Fruit fly (Drosophila melanogaster) whole organism, embryonic: ENCODE results near the gene CG32772.
A peak's percentile ranks its signal among the peaks of the same experiment; 100 is the strongest.

Source experiments
- Aef1 ChIP-seq: fragments of 200-800 bp; sonication (Bioruptor generic); IDR thresholded peaks from 3 replicates; pipeline ENCODE4 v1.3.6; 2022; ENCODE audit warnings: missing biosample characterization, missing genetic modification characterization
- Awh ChIP-seq: fragments of 200-800 bp; sonication (Bioruptor generic); IDR thresholded peaks from 2 replicates; pipeline ENCODE4, ENCODE4 v1.3.6; 2022; ENCODE audit warnings: missing biosample characterization, missing genetic modification characterization
- CG10462 ChIP-seq: fragments of 200-800 bp; sonication (Bioruptor generic); optimal IDR thresholded peaks from 2 replicates; lab custom pipeline; 2016; ENCODE audit warnings: missing biosample characterization, missing genetic modification characterization
- CG10979 ChIP-seq: fragments of 200-800 bp; sonication (Bioruptor generic); optimal IDR thresholded peaks from 2 replicates; lab custom pipeline; 2018; ENCODE audit warnings: missing biosample characterization, mild to moderate bottlenecking, missing genetic modification characterization, moderate library complexity
- CG11398 ChIP-seq: fragments of 200-800 bp; sonication (Bioruptor generic); optimal IDR thresholded peaks from 2 replicates; lab custom pipeline; 2016; ENCODE audit warnings: missing biosample characterization, missing genetic modification characterization
- CG14860 ChIP-seq: fragments of 200-800 bp; sonication (Bioruptor generic); IDR thresholded peaks from 3 replicates; pipeline ENCODE4 v1.3.6; 2022; ENCODE audit warnings: missing biosample characterization, missing genetic modification characterization; ENCODE audit not compliant: partially characterized antibody
- CG15011 ChIP-seq: fragments of 200-800 bp; sonication (Bioruptor generic); optimal IDR thresholded peaks from 3 replicates; lab custom pipeline; 2018; ENCODE audit warnings: missing biosample characterization, mild to moderate bottlenecking, missing genetic modification characterization
- CG17359 ChIP-seq: fragments of 200-800 bp; sonication (Bioruptor generic); optimal IDR thresholded peaks from 3 replicates; lab custom pipeline; 2018; ENCODE audit warnings: missing biosample characterization, mild to moderate bottlenecking, missing genetic modification characterization, moderate library complexity
- CG17829 ChIP-seq: fragments of 200-800 bp; optimal IDR thresholded peaks from 2 replicates; lab custom pipeline; 2019; ENCODE audit warnings: missing biosample characterization, mild to moderate bottlenecking, missing genetic modification characterization, moderate library complexity
- CG18599 ChIP-seq: fragments of 200-800 bp; sonication (Bioruptor generic); optimal IDR thresholded peaks from 3 replicates; lab custom pipeline; 2017; ENCODE audit warnings: missing biosample characterization, missing genetic modification characterization, mild to moderate bottlenecking, moderate library complexity, missing genetic modification reagents
- CG2116 ChIP-seq: fragments of 200-800 bp; sonication (Bioruptor generic); optimal IDR thresholded peaks from 3 replicates; lab custom pipeline; 2018; ENCODE audit warnings: missing biosample characterization, mild to moderate bottlenecking, missing genetic modification characterization
- CG2202 ChIP-seq: fragments of 200-800 bp; sonication (Bioruptor generic); optimal IDR thresholded peaks from 2 replicates; lab custom pipeline; 2018; ENCODE audit warnings: missing biosample characterization, mild to moderate bottlenecking, missing genetic modification characterization
- CG3995 ChIP-seq: fragments of 200-800 bp; sonication (Bioruptor generic); optimal IDR thresholded peaks from 3 replicates; lab custom pipeline; 2016; ENCODE audit warnings: missing biosample characterization, missing genetic modification characterization
- CG43689 ChIP-seq: fragments of 200-800 bp; sonication (Bioruptor generic); IDR thresholded peaks from 2 replicates; pipeline ENCODE4 v1.3.6; 2022; ENCODE audit warnings: missing biosample characterization, missing genetic modification characterization
- CG6175 ChIP-seq: fragments of 200-800 bp; sonication (Bioruptor generic); IDR thresholded peaks from 3 replicates; pipeline ENCODE4 v1.3.6; 2022; ENCODE audit warnings: missing biosample characterization, missing genetic modification characterization
- CG6854 ChIP-seq: fragments of 200-800 bp; sonication (Bioruptor generic); optimal IDR thresholded peaks from 3 replicates; lab custom pipeline; 2017; ENCODE audit warnings: missing biosample characterization, mild to moderate bottlenecking, missing genetic modification characterization
- CG8290 ChIP-seq, 3 experiments: fragments of 200-800 bp; sonication (Bioruptor generic); optimal IDR thresholded peaks; 2 replicates each; lab custom pipeline; 2016 to 2019; ENCODE audit warnings: missing biosample characterization in 3 of 3, missing genetic modification characterization in 3 of 3, mild to moderate bottlenecking in 2 of 3, moderate library complexity in 1 of 3
- Chrac-16 ChIP-seq: fragments of 200-800 bp; sonication (Bioruptor generic); optimal IDR thresholded peaks from 3 replicates; lab custom pipeline; 2016; ENCODE audit warnings: missing biosample characterization, missing genetic modification characterization
- Doc2 ChIP-seq: fragments of 200-800 bp; sonication (Bioruptor generic); IDR thresholded peaks from 2 replicates; pipeline ENCODE4 v1.3.6; 2022; ENCODE audit warnings: missing biosample characterization, missing genetic modification characterization
- Ets97D ChIP-seq: fragments of 200-800 bp; sonication (Bioruptor generic); optimal IDR thresholded peaks from 3 replicates; lab custom pipeline; 2016; ENCODE audit warnings: missing biosample characterization, missing genetic modification characterization
- Hmr ChIP-seq: fragments of 200-800 bp; sonication (Bioruptor generic); optimal IDR thresholded peaks from 3 replicates; lab custom pipeline; 2017; ENCODE audit warnings: mild to moderate bottlenecking, missing biosample characterization, missing genetic modification reagents, missing genetic modification characterization
- Med ChIP-seq: fragments of 200-800 bp; sonication (Bioruptor generic); peaks from one replicate; lab custom pipeline; 2016; ENCODE audit warnings: missing biosample characterization, missing genetic modification characterization, mild to moderate bottlenecking, inconsistent platforms, moderate library complexity
- Nf-YB ChIP-seq: fragments of 200-800 bp; sonication (Bioruptor generic); optimal IDR thresholded peaks from 3 replicates; lab custom pipeline; 2019; ENCODE audit warnings: missing biosample characterization, mild to moderate bottlenecking, missing genetic modification characterization, moderate library complexity
- Optix ChIP-seq: fragments of 200-800 bp; sonication (Bioruptor generic); IDR thresholded peaks from 3 replicates; pipeline ENCODE4 v1.3.6; 2022; ENCODE audit warnings: missing biosample characterization, missing genetic modification characterization
- Poxn ChIP-seq: fragments of 200-800 bp; sonication (Bioruptor generic); IDR thresholded peaks from 2 replicates; pipeline ENCODE4 v1.3.6; 2022; ENCODE audit warnings: missing biosample characterization, missing genetic modification characterization
- Ravus ChIP-seq: fragments of 200-800 bp; sonication (Bioruptor generic); IDR thresholded peaks from 2 replicates; pipeline ENCODE4 v1.3.6; 2022; ENCODE audit warnings: missing biosample characterization, missing genetic modification characterization
- Rx ChIP-seq: fragments of 200-800 bp; sonication (Bioruptor generic); IDR thresholded peaks from 2 replicates; pipeline ENCODE4 v1.3.6; 2022; ENCODE audit warnings: missing biosample characterization, missing genetic modification characterization
- Ssrp ChIP-seq: fragments of 200-800 bp; sonication (Bioruptor generic); optimal IDR thresholded peaks from 2 replicates; lab custom pipeline; 2018; ENCODE audit warnings: missing biosample characterization, mild to moderate bottlenecking, missing genetic modification characterization, moderate library complexity
- al ChIP-seq: fragments of 200-800 bp; sonication (Bioruptor generic); IDR thresholded peaks from 2 replicates; pipeline ENCODE4 v1.3.6; 2022; ENCODE audit warnings: missing biosample characterization, missing genetic modification characterization
- ara ChIP-seq: fragments of 200-800 bp; sonication (Bioruptor generic); IDR thresholded peaks from 2 replicates; pipeline ENCODE4 v1.3.6; 2022; ENCODE audit warnings: missing biosample characterization, missing genetic modification characterization
- bowl ChIP-seq: fragments of 200-800 bp; sonication (Bioruptor generic); IDR thresholded peaks from 2 replicates; pipeline ENCODE4 v1.3.6; 2022; ENCODE audit warnings: missing biosample characterization, missing genetic modification characterization
- crc ChIP-seq: fragments of 200-800 bp; sonication (Bioruptor generic); optimal IDR thresholded peaks from 2 replicates; lab custom pipeline; 2016; ENCODE audit warnings: missing biosample characterization, missing genetic modification characterization
- croc ChIP-seq: fragments of 200-800 bp; sonication (Bioruptor generic); conservative IDR thresholded peaks from 3 replicates; pipeline ENCODE4 v1.3.6; 2022; ENCODE audit warnings: missing biosample characterization, missing genetic modification characterization
- crol ChIP-seq: fragments of 200-800 bp; sonication (Bioruptor generic); IDR thresholded peaks from 2 replicates; pipeline ENCODE4 v1.3.6; 2022; ENCODE audit warnings: missing biosample characterization, missing genetic modification characterization
- dan ChIP-seq: fragments of 200-800 bp; sonication (Bioruptor generic); IDR thresholded peaks from 2 replicates; pipeline ENCODE4 v1.3.6; 2022; ENCODE audit warnings: missing biosample characterization, missing genetic modification characterization
- danr ChIP-seq: fragments of 200-800 bp; sonication (Bioruptor generic); IDR thresholded peaks from 2 replicates; pipeline ENCODE4 v1.3.6; 2022; ENCODE audit warnings: missing biosample characterization, missing genetic modification characterization
- ewg ChIP-seq: fragments of 200-800 bp; sonication (Bioruptor generic); optimal IDR thresholded peaks from 3 replicates; lab custom pipeline; 2017; ENCODE audit warnings: mild to moderate bottlenecking, missing biosample characterization, missing genetic modification reagents, missing genetic modification characterization
- gce ChIP-seq: fragments of 200-800 bp; sonication (Bioruptor generic); IDR thresholded peaks from 3 replicates; pipeline ENCODE4 v1.3.6; 2022; ENCODE audit warnings: missing biosample characterization, missing genetic modification characterization
- gro ChIP-seq: fragments of 200-800 bp; sonication (Bioruptor generic); optimal IDR thresholded peaks from 2 replicates; lab custom pipeline; 2016; ENCODE audit warnings: missing biosample characterization, missing genetic modification characterization
- gsb-n ChIP-seq: fragments of 200-800 bp; sonication (Bioruptor generic); optimal IDR thresholded peaks from 3 replicates; lab custom pipeline; 2018; ENCODE audit warnings: missing biosample characterization, mild to moderate bottlenecking, missing genetic modification characterization
- insv ChIP-seq, 2 experiments: fragments of 200-800 bp; sonication (Bioruptor generic); optimal IDR thresholded peaks; 3 replicates each; lab custom pipeline; 2016 to 2018; ENCODE audit warnings: missing biosample characterization in 2 of 2, missing genetic modification characterization in 2 of 2
- jigr1 ChIP-seq: fragments of 200-800 bp; sonication (Bioruptor generic); IDR thresholded peaks from 3 replicates; pipeline ENCODE4 v1.3.6; 2022; ENCODE audit warnings: missing biosample characterization, missing genetic modification characterization
- knrl ChIP-seq: fragments of 200-800 bp; sonication (Bioruptor generic); IDR thresholded peaks from 3 replicates; pipeline ENCODE4 v1.3.6; 2022; ENCODE audit warnings: missing biosample characterization, missing genetic modification characterization; ENCODE audit not compliant: partially characterized antibody
- nau ChIP-seq: fragments of 200-800 bp; sonication (Bioruptor generic); optimal IDR thresholded peaks from 3 replicates; lab custom pipeline; 2017; ENCODE audit warnings: missing biosample characterization, mild to moderate bottlenecking, missing genetic modification characterization, missing genetic modification reagents
- shn ChIP-seq: fragments of 200-800 bp; sonication (Bioruptor generic); optimal IDR thresholded peaks from 3 replicates; lab custom pipeline; 2016; ENCODE audit warnings: missing biosample characterization, missing genetic modification characterization
- sna ChIP-seq: fragments of 200-800 bp; sonication (Bioruptor generic); IDR thresholded peaks from 2 replicates; pipeline ENCODE4 v1.3.6; 2022; ENCODE audit warnings: missing biosample characterization, missing genetic modification characterization; ENCODE audit not compliant: partially characterized antibody
- sr ChIP-seq: fragments of 200-800 bp; sonication (Bioruptor generic); IDR thresholded peaks from 3 replicates; pipeline ENCODE4 v1.3.6; 2022; ENCODE audit warnings: missing biosample characterization, missing genetic modification characterization
- ssp ChIP-seq: fragments of 200-800 bp; sonication (Bioruptor generic); IDR thresholded peaks from 2 replicates; pipeline ENCODE4 v1.3.6; 2022; ENCODE audit warnings: missing biosample characterization, missing genetic modification characterization
- tap ChIP-seq: fragments of 200-800 bp; optimal IDR thresholded peaks from 3 replicates; lab custom pipeline; 2019; ENCODE audit warnings: missing biosample characterization, mild to moderate bottlenecking, missing genetic modification characterization, moderate library complexity
- trem ChIP-seq: fragments of 200-800 bp; optimal IDR thresholded peaks from 3 replicates; lab custom pipeline; 2019; ENCODE audit warnings: missing biosample characterization, mild to moderate bottlenecking, missing genetic modification characterization, moderate library complexity

Gene CG32772

dm6 chrX:4918228-4919022, 9.5 kb downstream of the CG32772 start, which contains the start of the genes CG4041 and Hgsnat (continued):
- TF ChIP-seq CG18599 (peak; percentile 26), CG2202 (tag; lab: Kevin White, UChicago) (no peak), gro (no peak), Ssrp (no peak), Aef1 (GFP tag; lab: Robert Waterston, UW) (peak; percentile 72), Ravus (GFP tag; lab: Robert Waterston, UW) (no peak), sr (GFP tag; lab: Robert Waterston, UW) (no peak), CG43689 (GFP tag; lab: Robert Waterston, UW) (no peak), ssp (no peak), Optix (GFP tag; lab: Robert Waterston, UW) (no peak), croc (GFP tag; lab: Robert Waterston, UW) (no peak), shn (no peak), nau (GFP tag; lab: Kevin White, UChicago) (peak; percentile 1), gce (GFP tag; lab: Robert Waterston, UW) (no peak), danr (GFP tag; lab: Robert Waterston, UW) (no peak), crol (GFP tag; lab: Robert Waterston, UW) (no peak), CG8290 (GFP tag; optimal IDR thresholded peaks at IDR 0.05; lab: Kevin White, UChicago) (peak; percentile 32), CG8290 (tag; optimal IDR thresholded peaks at IDR 0.05; lab: Kevin White, UChicago) (no peak), CG6854 (GFP tag; lab: Kevin White, UChicago) (no peak), Doc2 (no peak), knrl (GFP tag; lab: Robert Waterston, UW) (no peak), Ets97D (GFP tag; lab: Kevin White, UChicago) (peak; percentile 46), sna (GFP tag; lab: Robert Waterston, UW) (no peak), CG15011 (no peak), CG14860 (no peak), tap (tag; lab: Kevin White, UChicago) (no peak), CG10979 (no peak), Nf-YB (GFP tag; lab: Kevin White, UChicago) (no peak), Poxn (no peak), CG6175 (GFP tag; lab: Robert Waterston, UW) (no peak), CG10462 (GFP tag; lab: Kevin White, UChicago) (no peak), jigr1 (GFP tag; lab: Robert Waterston, UW) (no peak), CG17829 (tag; lab: Kevin White, UChicago) (no peak), CG3995 (no peak), al (no peak), CG17359 (tag; lab: Kevin White, UChicago) (peak; percentile 60), insv (GFP tag; optimal IDR thresholded peaks at IDR 0.05; lab: Kevin White, UChicago) (peak in 1 of 2 experiments; percentile 59), CG2116 (GFP tag; lab: Kevin White, UChicago) (peak; percentile 45), Chrac-16 (no peak), ara (GFP tag; lab: Robert Waterston, UW) (no peak), crc (GFP tag; lab: Kevin White, UChicago) (no peak), Hmr (no peak), ewg (no peak), bowl (GFP tag; lab: Robert Waterston, UW) (no peak), CG11398 (GFP tag; lab: Kevin White, UChicago) (no peak), gsb-n (tag; lab: Kevin White, UChicago) (no peak), Awh (no peak), dan (no peak), trem (tag; lab: Kevin White, UChicago) (peak; percentile 45), Rx (GFP tag; lab: Robert Waterston, UW) (no peak), Med (GFP tag; lab: Kevin White, UChicago) (peak; percentile 49)
